Worm (Caenorhabditis elegans) whole organism, early embryonic: Measurements from ENCODE around the gene acox-1.6.

ENCODE experiments used
- B0310.2 ChIP-seq: sonication (generic microtip); optimal IDR thresholded peaks from 2 replicates; lab custom pipeline; 2016; ENCODE audit warnings: mild to moderate bottlenecking, missing genetic modification characterization, missing compliant biosample characterization
- F13C5.2 ChIP-seq: sonication (generic microtip); optimal IDR thresholded peaks from 2 replicates; lab custom pipeline; 2017; ENCODE audit warnings: mild to moderate bottlenecking, missing genetic modification characterization, inconsistent platforms, missing compliant biosample characterization
- aly-1 ChIP-seq: sonication (generic microtip); optimal IDR thresholded peaks from 2 replicates; lab custom pipeline; 2016; ENCODE audit warnings: missing genetic modification characterization, missing compliant biosample characterization
- ama-1 ChIP-seq: fragments of 150-350 bp; optimal IDR thresholded peaks from 2 replicates; lab custom pipeline; 2014
- ceh-36 ChIP-seq: sonication (generic microtip); optimal IDR thresholded peaks from 2 replicates; lab custom pipeline; 2016; ENCODE audit warnings: missing genetic modification characterization, inconsistent platforms, missing compliant biosample characterization
- flt-1 ChIP-seq: fragments of 200-800 bp; sonication (Bioruptor generic); IDR thresholded peaks from 2 replicates; pipeline ENCODE4 v1.3.6; 2022; ENCODE audit warnings: missing genetic modification characterization, missing compliant biosample characterization
- hmbx-1 ChIP-seq: sonication (generic microtip); optimal IDR thresholded peaks from 2 replicates; lab custom pipeline; 2016; ENCODE audit warnings: mild to moderate bottlenecking, missing genetic modification characterization, missing compliant biosample characterization
- hmg-4 ChIP-seq: fragments of 200-800 bp; sonication (Bioruptor generic); optimal IDR thresholded peaks from 2 replicates; lab custom pipeline; 2018; ENCODE audit warnings: mild to moderate bottlenecking, missing genetic modification characterization, missing compliant biosample characterization
- scrt-1 ChIP-seq: fragments of 200-800 bp; sonication (Bioruptor generic); IDR thresholded peaks from 2 replicates; pipeline ENCODE4 v1.3.6; 2022; ENCODE audit warnings: missing genetic modification characterization, missing compliant biosample characterization
- tbx-11 ChIP-seq: fragments of 200-800 bp; sonication (Bioruptor generic); IDR thresholded peaks from 2 replicates; pipeline ENCODE4 v1.3.6; 2022; ENCODE audit warnings: missing genetic modification characterization, missing compliant biosample characterization

- no peak for TF ChIP-seq B0310.2 (tag; lab: Kevin White, UChicago)
- no peak for TF ChIP-seq F13C5.2 (tag; lab: Kevin White, UChicago)
- no peak for TF ChIP-seq aly-1 (tag; lab: Kevin White, UChicago)
- no peak for TF ChIP-seq ama-1
- TF ChIP-seq tbx-11 (GFP tag; lab: Robert Waterston, UW) = no peak
- no peak for TF ChIP-seq hmg-4 (GFP tag; lab: Kevin White, UChicago)
- TF ChIP-seq ceh-36 (tag; lab: Kevin White, UChicago) = no peak
- no peak for TF ChIP-seq hmbx-1 (tag; lab: Kevin White, UChicago)
- no peak for TF ChIP-seq scrt-1 (GFP tag; lab: Robert Waterston, UW)
- no peak for TF ChIP-seq flt-1 (GFP tag; lab: Robert Waterston, UW)
These were observed 36.5 kb downstream of the acox-1.6 start for ce11 chrX:15801827-15802226.
